Fruit fly (Drosophila melanogaster) whole organism, adult: ENCODE data around the gene CG12253.

Source experiments
- CG11617 ChIP-seq: fragments of 200-800 bp; sonication (Bioruptor generic); optimal IDR thresholded peaks from 2 replicates; lab custom pipeline; 2017; ENCODE audit warnings: mild to moderate bottlenecking, missing biosample characterization, missing genetic modification reagents, missing genetic modification characterization
- CG14711 ChIP-seq: fragments of 200-800 bp; sonication (Bioruptor generic); optimal IDR thresholded peaks from 2 replicates; lab custom pipeline; 2018; ENCODE audit warnings: missing biosample characterization, mild to moderate bottlenecking, missing genetic modification characterization, moderate library complexity
- CG1620 ChIP-seq: fragments of 200-800 bp; sonication (Bioruptor generic); optimal IDR thresholded peaks from 2 replicates; lab custom pipeline; 2016; ENCODE audit warnings: missing biosample characterization, missing genetic modification characterization
- CG5204 ChIP-seq: fragments of 200-800 bp; sonication (Bioruptor generic); optimal IDR thresholded peaks from 2 replicates; lab custom pipeline; 2016; ENCODE audit warnings: missing biosample characterization, missing genetic modification characterization
- CG7045 ChIP-seq: fragments of 200-800 bp; sonication (Bioruptor generic); optimal IDR thresholded peaks from 2 replicates; lab custom pipeline; 2017; ENCODE audit warnings: missing biosample characterization, mild to moderate bottlenecking, missing genetic modification characterization
- Clk ChIP-seq: fragments of 200-800 bp; sonication (Bioruptor generic); optimal IDR thresholded peaks from 2 replicates; lab custom pipeline; 2017; ENCODE audit warnings: missing biosample characterization, missing genetic modification characterization
- Hr96 ChIP-seq: fragments of 200-800 bp; sonication (Bioruptor generic); optimal IDR thresholded peaks from 2 replicates; lab custom pipeline; 2016; ENCODE audit warnings: missing biosample characterization, missing genetic modification characterization
- Mnt ChIP-seq: fragments of 200-800 bp; sonication (Bioruptor generic); optimal IDR thresholded peaks from 2 replicates; lab custom pipeline; 2016; ENCODE audit warnings: missing biosample characterization, mild to moderate bottlenecking, missing genetic modification characterization
- cic ChIP-seq: fragments of 200-800 bp; sonication (Bioruptor generic); optimal IDR thresholded peaks from 2 replicates; lab custom pipeline; 2017; ENCODE audit warnings: missing biosample characterization, mild to moderate bottlenecking, missing genetic modification characterization, moderate library complexity
- cnc ChIP-seq, 2 experiments: fragments of >200 bp; optimal IDR thresholded peaks; 2 replicates each; lab custom pipeline; 2017
- kay ChIP-seq: fragments of 200-800 bp; sonication (Bioruptor generic); peaks from one replicate; lab custom pipeline; 2016; ENCODE audit warnings: missing biosample characterization, missing genetic modification characterization, borderline replicate concordance
- ovo ChIP-seq: fragments of 200-800 bp; sonication (Bioruptor generic); optimal IDR thresholded peaks from 2 replicates; lab custom pipeline; 2016; ENCODE audit warnings: missing biosample characterization, missing genetic modification characterization
- tj ChIP-seq: fragments of 200-800 bp; sonication (Bioruptor generic); optimal IDR thresholded peaks from 3 replicates; lab custom pipeline; 2017; ENCODE audit warnings: missing biosample characterization, mild to moderate bottlenecking, missing genetic modification characterization, moderate library complexity
- toe ChIP-seq: fragments of 200-800 bp; sonication (Bioruptor generic); optimal IDR thresholded peaks from 2 replicates; lab custom pipeline; 2016; ENCODE audit warnings: missing biosample characterization, missing genetic modification characterization

dm6 chr2L:11004674-11005045 lies 17.1 kb downstream of the CG12253 start, which contains the start of gene Nup154:
- TF ChIP-seq CG1620 (GFP tag; lab: Kevin White, UChicago), result no peak
- TF ChIP-seq tj (GFP tag; lab: Kevin White, UChicago), result no peak
- TF ChIP-seq cnc (optimal IDR thresholded peaks at IDR 0.05; lab: Kevin White, UChicago), result no peak
- no peak for TF ChIP-seq Hr96 (GFP tag; lab: Kevin White, UChicago)
- TF ChIP-seq Clk (GFP tag; lab: Kevin White, UChicago), result no peak
- TF ChIP-seq CG14711 (tag; lab: Kevin White, UChicago), result no peak
- no peak for TF ChIP-seq kay (GFP tag; lab: Kevin White, UChicago)
- TF ChIP-seq Mnt, result no peak
- no peak for TF ChIP-seq CG5204
- no peak for TF ChIP-seq CG11617 (GFP tag; lab: Kevin White, UChicago)
- no peak for TF ChIP-seq cic (GFP tag; lab: Kevin White, UChicago)
- TF ChIP-seq toe (GFP tag; lab: Kevin White, UChicago), result no peak
- no peak for TF ChIP-seq CG7045
- TF ChIP-seq ovo, result no peak
